Fruit fly (Drosophila melanogaster) whole organism: ENCODE measurements around the gene CG7991.

Experiments used
- CG8478 ChIP-seq: fragments of >200 bp; optimal IDR thresholded peaks from 2 replicates; lab custom pipeline; 2018; ENCODE audit warnings: inconsistent platforms
- Dll ChIP-seq: fragments of >200 bp; optimal IDR thresholded peaks from 2 replicates; lab custom pipeline; 2017
- EcR ChIP-seq, 2 experiments: fragments of >200 bp; optimal IDR thresholded peaks; 2 replicates each; lab custom pipeline; 2017; ENCODE audit warnings: missing biosample characterization in 2 of 2, missing genetic modification characterization in 2 of 2, missing genetic modification reagents in 2 of 2
- pan ChIP-seq: fragments of >200 bp; optimal IDR thresholded peaks from 2 replicates; lab custom pipeline; 2017

DNA sequence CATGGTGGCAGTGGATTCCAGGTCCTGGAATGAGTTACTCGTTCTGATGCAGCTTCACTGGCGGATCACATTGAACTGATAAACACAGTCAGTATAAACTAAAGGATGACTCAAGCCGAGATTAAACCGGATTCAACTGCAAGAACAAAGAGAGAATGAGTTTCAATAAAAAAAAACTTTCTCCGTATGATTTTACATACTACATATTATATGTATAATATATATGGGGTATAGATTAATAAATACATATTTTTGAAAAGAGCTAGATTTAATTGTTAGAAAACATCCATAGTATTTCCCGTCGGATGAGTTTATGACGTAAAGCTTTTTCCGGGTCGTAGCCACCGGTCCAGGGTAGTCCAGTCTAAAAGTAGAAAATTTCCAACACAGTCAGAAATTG, 49.6 kb downstream of the CG7991 start, which contains the start of gene CG12035:
- TF ChIP-seq CG8478 (no peak), Dll (no peak), pan (lab: Kevin White, UChicago) (no peak), EcR (GFP tag; optimal IDR thresholded peaks at IDR 0.05; lab: Kevin White, UChicago) (no peak)
